Fruit fly (Drosophila melanogaster): ENCODE data around the gene CG1695.

dm6 chrX:20467155-20467554 is 33.4 kb downstream of the CG1695 start, which contains the start of gene GstT3:
- TF ChIP-seq CTCF (optimal IDR thresholded peaks at IDR 0.05) (no peak), CG8478 (optimal IDR thresholded peaks at IDR 0.05) (no peak)

Data from S2 (cell line).